Worm (Caenorhabditis elegans) whole organism, mixed stage, embryonic: ENCODE results near the gene nlp-78.

Source experiments
- M03D4.4 ChIP-seq: sonication (generic microtip); optimal IDR thresholded peaks from 2 replicates; lab custom pipeline; 2017; ENCODE audit warnings: mild to moderate bottlenecking, missing genetic modification characterization, missing compliant biosample characterization
- bed-3 ChIP-seq: fragments of 200-800 bp; sonication (Bioruptor generic); optimal IDR thresholded peaks from 3 replicates; lab custom pipeline; 2018; ENCODE audit warnings: mild to moderate bottlenecking, missing genetic modification characterization, moderate library complexity, missing compliant biosample characterization
- blmp-1 ChIP-seq: fragments of 150-350 bp; optimal IDR thresholded peaks from 2 replicates; lab custom pipeline; 2014; ENCODE audit warnings: missing biosample characterization, missing genetic modification characterization
- ceh-43 ChIP-seq: fragments of 200-800 bp; sonication (Bioruptor generic); optimal IDR thresholded peaks from 2 replicates; lab custom pipeline; 2018; ENCODE audit warnings: mild to moderate bottlenecking, missing genetic modification characterization, moderate library complexity, missing compliant biosample characterization
- ceh-83 ChIP-seq: fragments of 200-800 bp; sonication (Bioruptor generic); optimal IDR thresholded peaks from 2 replicates; lab custom pipeline; 2018; ENCODE audit warnings: mild to moderate bottlenecking, missing genetic modification characterization, missing compliant biosample characterization
- ces-1 ChIP-seq: fragments of 150-350 bp; optimal IDR thresholded peaks from 2 replicates; lab custom pipeline; 2014; ENCODE audit warnings: missing biosample characterization, missing genetic modification reagents, missing genetic modification characterization
- cnd-1 ChIP-seq: fragments of 200-800 bp; sonication (Bioruptor generic); optimal IDR thresholded peaks from 2 replicates; lab custom pipeline; 2018; ENCODE audit warnings: mild to moderate bottlenecking, missing genetic modification characterization, missing compliant biosample characterization
- drap-1 ChIP-seq: fragments of 200-800 bp; sonication (Bioruptor generic); optimal IDR thresholded peaks from 3 replicates; lab custom pipeline; 2018; ENCODE audit warnings: mild to moderate bottlenecking, missing genetic modification characterization, missing compliant biosample characterization
- elt-1 ChIP-seq: sonication (generic microtip); optimal IDR thresholded peaks from 2 replicates; lab custom pipeline; 2017; ENCODE audit warnings: missing genetic modification characterization, mild to moderate bottlenecking, missing compliant biosample characterization, antibody characterized with exemption, moderate library complexity, borderline replicate concordance; ENCODE audit not compliant: insufficient read depth
- elt-3 ChIP-seq: fragments of 150-350 bp; optimal IDR thresholded peaks from 2 replicates; lab custom pipeline; 2014; ENCODE audit warnings: missing biosample characterization, missing genetic modification characterization
- hlh-1 ChIP-seq: fragments of 150-350 bp; optimal IDR thresholded peaks from 2 replicates; lab custom pipeline; 2014; ENCODE audit warnings: missing biosample characterization, missing genetic modification reagents, missing genetic modification characterization
- lin-13 ChIP-seq: fragments of 150-350 bp; optimal IDR thresholded peaks from 2 replicates; lab custom pipeline; 2014; ENCODE audit warnings: missing biosample characterization, missing genetic modification characterization
- lsy-2 ChIP-seq: fragments of 150-350 bp; optimal IDR thresholded peaks from 2 replicates; lab custom pipeline; 2014; ENCODE audit warnings: missing biosample characterization, missing genetic modification characterization
- mab-5 ChIP-seq: fragments of 150-350 bp; optimal IDR thresholded peaks from 2 replicates; lab custom pipeline; 2014; ENCODE audit warnings: missing biosample characterization, missing genetic modification characterization
- mep-1 ChIP-seq: fragments of 150-350 bp; optimal IDR thresholded peaks from 2 replicates; lab custom pipeline; 2017; ENCODE audit warnings: missing biosample characterization, missing genetic modification reagents, missing genetic modification characterization, inconsistent platforms
- nhr-12 ChIP-seq: fragments of 150-350 bp; optimal IDR thresholded peaks from 2 replicates; lab custom pipeline; 2014; ENCODE audit warnings: missing biosample characterization, missing genetic modification characterization
- nhr-237 ChIP-seq: fragments of 150-350 bp; optimal IDR thresholded peaks from 2 replicates; lab custom pipeline; 2014; ENCODE audit warnings: missing biosample characterization, missing genetic modification characterization
- nhr-28 ChIP-seq: fragments of 150-350 bp; optimal IDR thresholded peaks from 2 replicates; lab custom pipeline; 2014; ENCODE audit warnings: missing biosample characterization, missing genetic modification characterization
- pha-4 ChIP-seq: fragments of 150-350 bp; optimal IDR thresholded peaks from 2 replicates; lab custom pipeline; 2018; ENCODE audit warnings: missing biosample characterization, missing genetic modification reagents, missing genetic modification characterization
- snpc-4 ChIP-seq: fragments of 150-350 bp; optimal IDR thresholded peaks from 2 replicates; lab custom pipeline; 2014; ENCODE audit warnings: missing biosample characterization, missing genetic modification characterization
- tbx-8 ChIP-seq: fragments of 200-800 bp; sonication (Bioruptor generic); optimal IDR thresholded peaks from 2 replicates; lab custom pipeline; 2018; ENCODE audit warnings: mild to moderate bottlenecking, missing genetic modification characterization, moderate library complexity, missing compliant biosample characterization
- unc-120 ChIP-seq: sonication (generic microtip); optimal IDR thresholded peaks from 2 replicates; lab custom pipeline; 2017; ENCODE audit warnings: missing genetic modification characterization, missing compliant biosample characterization; ENCODE audit not compliant: poor library complexity, severe bottlenecking
- unc-39 ChIP-seq: fragments of 150-350 bp; optimal IDR thresholded peaks from 2 replicates; lab custom pipeline; 2014; ENCODE audit warnings: missing biosample characterization, missing genetic modification characterization
- unc-62 ChIP-seq: fragments of 150-350 bp; optimal IDR thresholded peaks from 2 replicates; lab custom pipeline; 2014; ENCODE audit warnings: missing biosample characterization, missing genetic modification reagents, missing genetic modification characterization
- zip-8 ChIP-seq: fragments of 150-350 bp; optimal IDR thresholded peaks from 2 replicates; lab custom pipeline; 2014; ENCODE audit warnings: missing biosample characterization, missing genetic modification characterization
- ztf-11 ChIP-seq: fragments of 150-350 bp; optimal IDR thresholded peaks from 2 replicates; lab custom pipeline; 2014; ENCODE audit warnings: missing biosample characterization, missing genetic modification characterization

nlp-78 gene

ce11 chrII:9097302-9097701 is 38.7 kb upstream of the nlp-78 start:
- TF ChIP-seq nhr-28 (tag; lab: Kevin White, UChicago) (no peak), ceh-83 (GFP tag; lab: Kevin White, UChicago) (no peak)

- no peak for TF ChIP-seq ces-1
- no peak for TF ChIP-seq drap-1
- TF ChIP-seq M03D4.4 (tag; lab: Kevin White, UChicago), result no peak
- TF ChIP-seq mab-5 (tag; lab: Kevin White, UChicago), result no peak
- TF ChIP-seq lin-13, result no peak
- TF ChIP-seq unc-39 (tag; lab: Kevin White, UChicago), result no peak
- no peak for TF ChIP-seq elt-3
- TF ChIP-seq nhr-12 (tag; lab: Kevin White, UChicago), result no peak
Measured at ce11 chrII:9098505-9098904, 37.5 kb upstream of the nlp-78 start, which contains the start of gene clh-5. Gene clh-5, minus strand, starts transcription at chrII:9098605.

- TF ChIP-seq ceh-83 (GFP tag; lab: Kevin White, UChicago) (no peak), pha-4 (tag; lab: Kevin White, UChicago) (peak; percentile 61), cnd-1 (tag; lab: Kevin White, UChicago) (peak; percentile 30), lsy-2 (tag; lab: Kevin White, UChicago) (peak; percentile 27), unc-39 (tag; lab: Kevin White, UChicago) (no peak), mep-1 (tag; lab: Kevin White, UChicago) (peak; percentile 38), lin-13 (peak; percentile 77), ces-1 (peak; percentile 11), zip-8 (no peak), tbx-8 (GFP tag; lab: Kevin White, UChicago) (no peak), drap-1 (no peak), mab-5 (tag; lab: Kevin White, UChicago) (no peak), unc-120 (tag; lab: Kevin White, UChicago) (peak; percentile 6)
Measured at ce11 chrII:9099017-9099416, 37.0 kb upstream of the nlp-78 start, which contains the start of gene T24H10.1. Gene T24H10.1, plus strand, starts transcription at chrII:9099371.

DNA sequence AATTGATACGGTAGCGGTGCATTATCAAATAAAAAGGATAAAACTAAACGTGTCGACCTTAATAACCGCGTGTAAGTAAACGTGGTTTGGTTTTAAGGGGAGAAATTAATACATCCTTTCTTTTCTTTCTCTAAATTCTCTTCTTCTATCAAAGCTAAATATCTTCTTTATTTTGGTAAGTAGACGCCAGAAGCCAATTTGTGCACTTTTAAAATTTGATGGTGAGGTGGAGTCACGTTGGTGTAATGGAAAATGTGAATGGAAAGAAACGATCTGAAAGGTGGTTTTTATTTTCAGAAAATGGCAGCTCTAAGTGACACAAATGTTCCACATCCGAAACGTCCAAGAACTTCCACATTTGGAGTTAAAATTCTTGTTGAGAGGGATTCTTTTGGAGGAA is 35.2 kb upstream of the nlp-78 start, which contains the start of gene T24H10.5:
TSS of gene T24H10.5 (plus strand) at position 301 of the 400 bp plus-strand sequence.
- TF ChIP-seq nhr-237 (tag; lab: Kevin White, UChicago) (no peak), bed-3 (GFP tag; lab: Kevin White, UChicago) (no peak), unc-62 (no peak), nhr-12 (tag; lab: Kevin White, UChicago) (no peak), lsy-2 (tag; lab: Kevin White, UChicago) (no peak), mab-5 (tag; lab: Kevin White, UChicago) (no peak), hlh-1 (tag; lab: Kevin White, UChicago) (no peak), nhr-28 (tag; lab: Kevin White, UChicago) (no peak), cnd-1 (tag; lab: Kevin White, UChicago) (no peak), drap-1 (no peak), M03D4.4 (tag; lab: Kevin White, UChicago) (no peak), snpc-4 (tag; lab: Kevin White, UChicago) (no peak), blmp-1 (tag; lab: Kevin White, UChicago) (no peak), tbx-8 (GFP tag; lab: Kevin White, UChicago) (no peak), ztf-11 (tag; lab: Kevin White, UChicago) (no peak), elt-1 (tag; lab: Kevin White, UChicago) (no peak), unc-120 (tag; lab: Kevin White, UChicago) (no peak)

DNA sequence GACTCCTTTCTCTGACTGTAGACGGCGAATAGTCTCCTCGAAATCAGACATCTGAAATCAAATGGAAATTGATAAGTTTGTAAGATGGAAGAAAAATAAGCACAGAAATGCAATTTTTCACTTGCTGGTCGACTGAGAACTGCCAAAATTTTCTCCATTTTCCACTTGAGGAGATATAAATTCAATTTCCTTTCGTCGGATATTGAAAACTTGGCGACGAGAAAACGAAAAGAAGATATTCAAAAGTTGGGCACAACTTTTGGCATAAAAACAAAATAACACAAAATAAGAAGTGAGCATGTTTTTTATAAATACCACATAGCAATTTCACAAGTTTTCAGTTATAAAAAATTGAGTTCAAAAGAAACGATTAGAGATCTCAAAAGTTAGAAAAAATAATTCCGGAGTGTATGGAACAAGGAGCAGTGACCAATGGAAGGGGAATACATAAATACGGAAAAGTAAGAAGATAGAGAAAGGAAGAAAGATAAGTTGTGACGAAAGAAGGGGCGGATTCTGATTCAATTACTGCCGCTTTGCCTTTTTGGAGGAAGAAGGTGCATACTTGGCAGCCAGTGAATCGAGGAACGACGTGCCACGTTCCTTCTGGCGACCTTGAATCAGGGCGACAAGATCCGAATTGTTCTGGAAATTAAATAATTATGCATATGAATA is 28.7 kb upstream of the nlp-78 start, which contains the start of gene dyrb-1:
TSS of gene dyrb-1 (minus strand) at position 51 of the 675 bp plus-strand sequence.
- no peak for TF ChIP-seq hlh-1 (tag; lab: Kevin White, UChicago)
- TF ChIP-seq ces-1, result peak; percentile 76

- TF ChIP-seq ceh-43 (GFP tag; lab: Kevin White, UChicago) (no peak), ces-1 (peak; percentile 6), pha-4 (tag; lab: Kevin White, UChicago) (no peak), mep-1 (tag; lab: Kevin White, UChicago) (no peak)
Measured at ce11 chrII:9108443-9108842, 27.5 kb upstream of the nlp-78 start, which contains the start of gene dnj-23. Gene dnj-23, minus strand, starts transcription at chrII:9108600.
